Worm (Caenorhabditis elegans): Measurements from ENCODE around the gene K07E3.1.
A peak's percentile ranks its signal among the peaks of the same experiment; 100 is the strongest.

The K07E3.1 gene

DNA sequence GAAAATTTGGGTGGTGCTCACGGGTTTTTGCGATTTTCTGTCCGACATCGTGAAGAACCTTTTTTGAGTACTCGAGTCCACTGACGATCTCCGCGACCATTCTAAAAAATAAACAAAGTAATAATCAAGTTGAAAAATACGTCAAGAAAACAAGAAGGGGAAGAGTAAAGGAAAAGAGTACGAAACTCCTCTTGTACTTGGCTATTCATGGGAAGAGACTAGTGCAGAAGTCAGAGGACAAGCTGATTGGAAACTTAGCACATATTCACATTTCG lies 23.9 kb upstream of the K07E3.1 start, which contains the start of gene dao-3:
dao-3 (minus strand) TSS at position 101 of the 275 bp plus-strand sequence.
- TF ChIP-seq unc-62 (GFP tag; optimal IDR thresholded peaks at IDR 0.05) = no peak
- no peak for TF ChIP-seq nfya-1 (tag; optimal IDR thresholded peaks at IDR 0.05; ENCODE audit: insufficient read depth)
- TF ChIP-seq elt-3 (tag; optimal IDR thresholded peaks at IDR 0.05) = no peak
- no peak for TF ChIP-seq jun-1 (tag; optimal IDR thresholded peaks at IDR 0.05)
- no peak for TF ChIP-seq nhr-76 (tag; optimal IDR thresholded peaks at IDR 0.05)
- no peak for TF ChIP-seq nhr-237 (tag; optimal IDR thresholded peaks at IDR 0.05)

DNA sequence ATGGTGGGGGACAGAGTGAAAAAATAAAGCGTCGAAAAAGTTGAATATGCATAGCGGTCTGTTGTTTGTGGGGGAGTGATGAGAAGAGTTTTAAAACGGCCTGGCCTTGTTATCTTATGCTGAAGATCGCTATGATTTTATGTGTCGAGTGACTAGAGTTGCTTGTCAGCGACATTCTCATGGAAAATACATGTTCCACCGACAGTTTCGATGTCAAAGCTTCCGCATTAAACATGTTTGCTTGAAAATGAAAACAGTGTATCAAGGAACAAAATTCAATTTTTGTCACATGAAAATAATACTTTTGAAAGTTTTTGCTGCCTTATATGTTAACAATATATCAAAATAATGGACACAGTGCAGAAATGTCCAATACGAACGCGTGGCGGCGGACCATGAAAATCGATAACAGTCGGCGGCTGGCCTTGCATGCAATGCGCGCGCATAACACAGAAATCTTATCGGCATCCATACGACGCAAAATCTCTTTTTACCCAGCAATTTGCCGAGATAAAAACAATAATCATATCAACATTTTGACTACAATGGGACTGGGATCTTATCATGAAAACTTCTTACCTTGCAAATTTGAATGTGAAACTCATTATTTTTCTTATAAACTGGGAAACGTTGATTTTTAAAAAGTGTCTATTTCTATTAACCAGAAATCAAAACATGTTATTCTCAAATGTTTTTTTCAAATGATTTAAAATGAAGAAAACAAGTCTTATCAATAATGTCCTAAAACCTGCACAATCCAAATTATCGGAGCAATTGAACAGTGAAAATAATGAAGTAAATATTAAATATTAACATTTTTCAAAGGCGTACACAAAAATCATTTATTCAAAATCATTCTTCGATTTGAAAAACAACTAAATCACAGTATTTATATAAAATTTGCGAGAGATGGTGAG lies 23.3 kb upstream of the K07E3.1 start:
- peak; percentile 63 for TF ChIP-seq ceh-28 (tag; optimal IDR thresholded peaks at IDR 0.05)
- TF ChIP-seq elt-2 (tag; optimal IDR thresholded peaks at IDR 0.05) = no peak
- no peak for TF ChIP-seq ceh-9 (tag; optimal IDR thresholded peaks at IDR 0.05)
- no peak for TF ChIP-seq jun-1 (tag; optimal IDR thresholded peaks at IDR 0.05)
- TF ChIP-seq fos-1 (tag; optimal IDR thresholded peaks at IDR 0.05) = peak; percentile 3
- no peak for TF ChIP-seq ceh-82 (tag; optimal IDR thresholded peaks at IDR 0.05)
- TF ChIP-seq daf-12 (tag; optimal IDR thresholded peaks at IDR 0.05) = no peak
- TF ChIP-seq ztf-11 (tag; optimal IDR thresholded peaks at IDR 0.05) = no peak
- no peak for TF ChIP-seq fkh-2 (tag; optimal IDR thresholded peaks at IDR 0.05)
- TF ChIP-seq ZK546.5 (tag; optimal IDR thresholded peaks at IDR 0.05) = no peak
- TF ChIP-seq nhr-237 (tag; optimal IDR thresholded peaks at IDR 0.05) = no peak
- TF ChIP-seq fkh-10 (GFP tag; optimal IDR thresholded peaks at IDR 0.05) = no peak
- no peak for TF ChIP-seq ama-1 (optimal IDR thresholded peaks at IDR 0.05)
- TF ChIP-seq ceh-16 (tag; optimal IDR thresholded peaks at IDR 0.05) = no peak

DNA sequence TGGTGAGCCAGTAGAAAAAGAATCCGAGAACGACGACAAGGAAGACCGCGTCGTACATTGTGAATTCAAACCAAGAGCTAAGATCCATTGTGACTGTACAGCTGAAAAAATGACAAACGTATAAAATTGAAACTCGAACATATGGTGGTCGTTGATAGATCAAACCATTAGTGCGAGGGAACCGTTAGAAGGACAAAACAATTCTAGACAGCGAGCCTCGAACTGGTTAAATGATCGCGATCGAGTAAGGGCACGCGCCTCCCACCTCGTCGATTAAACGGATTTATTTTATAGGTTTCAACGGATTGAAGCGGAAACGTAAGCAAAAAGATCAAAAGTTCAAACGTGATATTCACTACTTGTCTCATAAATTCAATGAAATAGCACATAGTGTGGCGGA lies 21.8 kb upstream of the K07E3.1 start, which contains the start of gene vem-1:
vem-1 (minus strand) TSS at position 101 of the 400 bp plus-strand sequence.
- TF ChIP-seq ztf-11 (tag; optimal IDR thresholded peaks at IDR 0.05) (no peak), nhr-237 (tag; optimal IDR thresholded peaks at IDR 0.05) (no peak), unc-39 (tag; optimal IDR thresholded peaks at IDR 0.05) (no peak), nhr-28 (tag; optimal IDR thresholded peaks at IDR 0.05) (no peak), nhr-11 (tag; optimal IDR thresholded peaks at IDR 0.05) (no peak), ceh-82 (tag; optimal IDR thresholded peaks at IDR 0.05) (no peak), pha-4 (tag; optimal IDR thresholded peaks at IDR 0.05) (no peak), lin-15B (tag; optimal IDR thresholded peaks at IDR 0.05) (no peak), sea-2 (GFP tag; optimal IDR thresholded peaks at IDR 0.05) (no peak), eor-1 (tag; optimal IDR thresholded peaks at IDR 0.05) (no peak), fos-1 (tag; optimal IDR thresholded peaks at IDR 0.05) (no peak), nhr-25 (tag; optimal IDR thresholded peaks at IDR 0.05) (no peak), unc-62 (GFP tag; optimal IDR thresholded peaks at IDR 0.05) (no peak), ceh-28 (tag; optimal IDR thresholded peaks at IDR 0.05) (no peak), jun-1 (tag; optimal IDR thresholded peaks at IDR 0.05) (no peak), nhr-76 (tag; optimal IDR thresholded peaks at IDR 0.05) (no peak), R02D3.7 (tag; optimal IDR thresholded peaks at IDR 0.05) (no peak), hmg-11 (tag; optimal IDR thresholded peaks at IDR 0.05) (no peak)

DNA sequence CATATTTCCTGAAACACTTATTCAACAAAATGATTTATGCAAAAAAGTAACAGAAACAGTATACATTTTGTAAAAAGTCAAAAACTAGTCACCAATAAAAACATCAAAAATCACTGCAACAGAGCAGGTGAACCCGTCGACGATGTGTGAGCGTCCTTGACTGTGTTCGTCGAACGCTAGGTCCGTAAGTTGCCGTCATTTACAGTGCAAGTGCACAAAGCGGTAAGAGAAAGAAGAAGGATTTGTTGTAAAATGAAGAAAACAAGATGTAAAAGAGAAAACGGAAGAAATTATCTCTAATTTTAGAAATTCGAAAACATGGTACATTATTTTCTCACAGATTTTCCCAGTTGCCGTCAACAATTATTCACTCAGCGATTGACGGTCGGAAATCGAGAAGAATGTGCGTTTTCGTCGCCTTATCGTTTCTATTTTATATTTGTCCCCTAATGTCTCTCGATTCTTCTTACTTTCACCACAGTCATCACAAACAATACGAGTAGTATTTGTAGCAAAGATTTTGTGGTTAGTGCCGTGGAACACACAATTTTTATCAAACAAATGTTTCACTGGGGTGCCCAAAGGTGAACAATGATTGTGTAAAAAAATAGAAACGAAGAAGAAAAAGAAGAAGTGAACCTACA lies 20.9 kb upstream of the K07E3.1 start:
- peak; percentile 7 for TF ChIP-seq hmg-11 (tag; optimal IDR thresholded peaks at IDR 0.05)
- TF ChIP-seq nhr-43 (tag; optimal IDR thresholded peaks at IDR 0.05; ENCODE audit: poor library complexity, severe bottlenecking) = peak; percentile 52
- TF ChIP-seq nhr-25 (tag; optimal IDR thresholded peaks at IDR 0.05) = peak; percentile 73
- TF ChIP-seq ceh-9 (tag; optimal IDR thresholded peaks at IDR 0.05) = no peak
- no peak for TF ChIP-seq lin-15B (tag; optimal IDR thresholded peaks at IDR 0.05)
- TF ChIP-seq ceh-82 (tag; optimal IDR thresholded peaks at IDR 0.05) = no peak
- peak; percentile 63 for TF ChIP-seq pqm-1 (tag; optimal IDR thresholded peaks at IDR 0.05)
- peak; percentile 47 for TF ChIP-seq pha-4 (tag; optimal IDR thresholded peaks at IDR 0.05)
- peak; percentile 82 for TF ChIP-seq elt-2 (tag; optimal IDR thresholded peaks at IDR 0.05)
- no peak for TF ChIP-seq fos-1 (tag; optimal IDR thresholded peaks at IDR 0.05)
- TF ChIP-seq jun-1 (tag; optimal IDR thresholded peaks at IDR 0.05) = peak; percentile 11
- no peak for TF ChIP-seq elt-3 (tag; optimal IDR thresholded peaks at IDR 0.05)
- no peak for TF ChIP-seq nhr-77 (tag; optimal IDR thresholded peaks at IDR 0.05)

DNA sequence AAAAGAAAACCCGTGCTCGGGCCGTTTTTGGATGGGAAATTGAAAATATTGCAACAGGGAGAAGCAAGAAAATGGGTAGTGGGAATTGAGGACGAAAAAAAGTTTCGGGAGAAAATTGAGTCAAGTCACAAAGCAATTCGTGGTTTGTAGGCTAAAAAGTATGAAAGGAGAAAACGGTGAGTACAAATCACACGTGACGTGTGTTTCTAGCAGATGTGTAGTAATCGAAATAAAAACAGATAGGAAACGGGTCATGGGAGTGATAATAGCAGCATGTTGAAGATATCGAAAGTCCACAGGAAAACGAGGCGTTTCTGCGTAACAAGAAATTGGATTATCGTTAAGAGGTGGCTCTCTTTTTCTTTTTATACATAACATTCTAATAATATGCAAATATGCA lies 20.3 kb upstream of the K07E3.1 start:
- peak; percentile 31 for TF ChIP-seq fkh-10 (GFP tag; optimal IDR thresholded peaks at IDR 0.05)
- peak; percentile 30 for TF ChIP-seq elt-2 (tag; optimal IDR thresholded peaks at IDR 0.05)
- no peak for TF ChIP-seq unc-62 (GFP tag; optimal IDR thresholded peaks at IDR 0.05)
- TF ChIP-seq nhr-43 (tag; optimal IDR thresholded peaks at IDR 0.05; ENCODE audit: poor library complexity, severe bottlenecking) = peak; percentile 50
- no peak for TF ChIP-seq elt-3 (tag; optimal IDR thresholded peaks at IDR 0.05)
- TF ChIP-seq nhr-23 (tag; optimal IDR thresholded peaks at IDR 0.05) = no peak
- no peak for TF ChIP-seq egl-5 (tag; optimal IDR thresholded peaks at IDR 0.05)
- TF ChIP-seq nfya-1 (tag; optimal IDR thresholded peaks at IDR 0.05; ENCODE audit: insufficient read depth) = peak; percentile 12
- no peak for TF ChIP-seq tbx-2 (tag; optimal IDR thresholded peaks at IDR 0.05)
- no peak for TF ChIP-seq sea-2 (GFP tag; optimal IDR thresholded peaks at IDR 0.05)
- no peak for TF ChIP-seq mdl-1 (tag; optimal IDR thresholded peaks at IDR 0.05)
- TF ChIP-seq nhr-11 (tag; optimal IDR thresholded peaks at IDR 0.05) = peak; percentile 77
- TF ChIP-seq hmg-11 (tag; optimal IDR thresholded peaks at IDR 0.05) = no peak
- no peak for TF ChIP-seq nhr-12 (tag; optimal IDR thresholded peaks at IDR 0.05)
- no peak for TF ChIP-seq R02D3.7 (tag; optimal IDR thresholded peaks at IDR 0.05)
- no peak for TF ChIP-seq pha-4 (tag; optimal IDR thresholded peaks at IDR 0.05)
